Fruit fly (Drosophila melanogaster) whole organism: ENCODE results near the gene GstZ2.

Source experiments
- CG8478 ChIP-seq: fragments of >200 bp; optimal IDR thresholded peaks from 2 replicates; lab custom pipeline; 2018; ENCODE audit warnings: inconsistent platforms
- Dll ChIP-seq: fragments of >200 bp; optimal IDR thresholded peaks from 2 replicates; lab custom pipeline; 2017
- EcR ChIP-seq, 2 experiments: fragments of >200 bp; optimal IDR thresholded peaks; 2 replicates each; lab custom pipeline; 2017; ENCODE audit warnings: missing biosample characterization in 2 of 2, missing genetic modification characterization in 2 of 2, missing genetic modification reagents in 2 of 2
- pan ChIP-seq: fragments of >200 bp; optimal IDR thresholded peaks from 2 replicates; lab custom pipeline; 2017
- psq ChIP-seq: fragments of >200 bp; optimal IDR thresholded peaks from 2 replicates; lab custom pipeline; 2017
- usp ChIP-seq: fragments of >200 bp; optimal IDR thresholded peaks from 2 replicates; lab custom pipeline; 2017; ENCODE audit warnings: missing biosample characterization, missing genetic modification characterization, mixed read lengths

DNA sequence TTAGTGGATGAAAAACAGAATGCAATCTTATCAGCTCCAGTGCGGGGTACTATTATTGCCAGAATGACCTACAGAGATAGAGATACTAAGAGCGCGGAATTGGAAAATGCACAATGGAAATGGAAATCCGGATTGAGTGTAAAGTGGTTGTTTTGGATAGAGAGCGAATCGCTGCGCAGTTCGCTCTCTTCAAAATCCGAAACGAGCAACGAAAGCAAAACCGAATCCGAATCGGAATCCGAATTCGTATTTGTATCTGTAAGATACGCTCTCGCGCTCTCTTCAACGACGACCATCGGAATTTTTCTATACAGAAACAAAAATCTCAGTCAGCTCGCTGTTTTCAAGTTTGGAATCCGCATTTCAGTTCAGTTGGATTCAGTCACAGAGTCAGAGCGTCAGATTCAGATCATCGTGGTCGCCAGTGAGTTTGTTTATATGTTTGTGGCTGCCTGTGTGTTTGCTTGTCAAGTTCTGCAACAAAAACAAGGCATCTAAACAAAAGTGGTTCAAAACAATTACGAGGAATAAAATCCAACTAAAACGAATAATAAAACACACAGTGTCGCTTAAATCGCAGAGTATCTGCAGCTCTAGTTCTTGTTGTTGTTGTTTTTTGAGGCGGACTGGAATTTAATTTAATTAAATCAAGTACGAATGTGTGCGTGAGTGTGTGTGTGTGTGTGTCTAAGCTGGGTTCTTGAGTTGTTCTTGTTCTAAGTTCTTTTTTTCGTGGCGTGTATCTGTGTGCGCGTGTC is 42.7 kb downstream of the GstZ2 start, which contains the start of gene ps:
- TF ChIP-seq psq (lab: Kevin White, UChicago) (no peak), EcR (GFP tag; optimal IDR thresholded peaks at IDR 0.05; lab: Kevin White, UChicago) (no peak), pan (lab: Kevin White, UChicago) (no peak), CG8478 (lab: Kevin White, UChicago) (no peak), usp (no peak), Dll (lab: Kevin White, UChicago) (no peak)
